Fruit fly (Drosophila melanogaster): ENCODE data around the gene SC35.

dm6 chr2L:12475308-12475707 lies 40.8 kb upstream of the SC35 start:
- peak; percentile 89 for TF ChIP-seq kay (GFP tag; ENCODE audit: borderline replicate concordance)
- peak; percentile 49 for TF ChIP-seq Mnt (GFP tag; optimal IDR thresholded peaks at IDR 0.05)
- TF ChIP-seq cnc (optimal IDR thresholded peaks at IDR 0.05), result no peak
- TF ChIP-seq cic (GFP tag; optimal IDR thresholded peaks at IDR 0.05), result peak; percentile 90
- TF ChIP-seq CG11617 (GFP tag; optimal IDR thresholded peaks at IDR 0.05), result peak; percentile 58
- no peak for TF ChIP-seq tj (GFP tag; optimal IDR thresholded peaks at IDR 0.05)
- no peak for TF ChIP-seq toe (GFP tag; optimal IDR thresholded peaks at IDR 0.05)
- TF ChIP-seq pad (GFP tag; optimal IDR thresholded peaks at IDR 0.05), result peak; percentile 37
